Fruit fly (Drosophila melanogaster): ENCODE measurements around the gene CG34316.

Gene CG34316

DNA sequence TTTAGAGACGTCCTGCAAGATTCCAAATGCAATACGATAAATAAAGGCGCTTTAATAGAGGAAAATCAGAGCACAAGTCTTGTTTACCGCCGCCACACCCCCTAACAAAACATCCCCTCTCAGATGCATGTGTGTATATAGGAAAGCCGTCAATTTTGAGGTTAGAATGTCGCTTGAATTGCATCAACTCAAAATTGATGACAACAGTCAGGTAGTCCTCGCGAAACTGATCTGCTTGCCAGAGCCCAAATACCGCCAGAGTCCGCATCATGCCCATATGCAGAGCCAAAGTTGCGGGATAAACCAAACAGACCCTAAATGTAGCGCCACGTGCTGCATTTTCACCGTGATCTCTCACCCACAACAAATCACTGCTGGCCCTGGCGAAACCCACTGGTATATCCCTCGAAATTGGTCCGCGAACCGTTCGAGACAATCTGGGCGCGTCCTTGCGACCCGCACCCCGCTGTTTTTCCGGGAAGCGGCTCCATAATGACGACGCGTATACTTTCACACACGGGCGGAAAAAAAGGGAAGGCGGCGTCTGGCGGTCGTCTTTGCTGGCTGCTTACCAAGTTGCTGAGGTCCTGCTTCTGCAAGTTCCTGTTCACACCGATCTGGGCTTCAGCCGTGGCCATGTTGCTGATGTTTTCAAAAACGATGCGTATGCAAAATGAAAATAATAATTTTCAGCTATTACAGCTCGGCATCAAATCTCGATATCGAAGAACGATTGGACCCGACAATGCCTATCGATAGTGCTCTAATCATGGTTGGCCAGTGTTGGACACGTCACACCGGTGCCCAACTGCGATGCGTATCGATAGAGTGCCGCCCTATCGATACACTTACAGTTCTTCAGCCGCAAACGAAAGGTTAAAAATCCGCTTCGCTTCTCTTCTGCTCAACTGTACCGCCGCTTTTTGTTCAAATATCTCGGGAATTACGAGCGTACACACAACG lies 32.6 kb downstream of the CG34316 start, which contains the start of the genes eIF2gamma and Set (continued):
- TF ChIP-seq CG16863 (GFP tag; optimal IDR thresholded peaks at IDR 0.05) (no peak), CG15011 (GFP tag; optimal IDR thresholded peaks at IDR 0.05) (no peak), MTF-1 (GFP tag; optimal IDR thresholded peaks at IDR 0.05; ENCODE audit: borderline replicate concordance) (no peak), TFAM (GFP tag; optimal IDR thresholded peaks at IDR 0.05) (no peak), E2f1 (GFP tag; IDR thresholded peaks at IDR 0.05) (no peak), Hsf (GFP tag; optimal IDR thresholded peaks at IDR 0.05) (peak; percentile 19), sima (GFP tag; optimal IDR thresholded peaks at IDR 0.05) (no peak), CG12299 (tag; optimal IDR thresholded peaks at IDR 0.05) (no peak), Dref (GFP tag; IDR thresholded peaks at IDR 0.05) (peak; percentile 100), D19A (tag; optimal IDR thresholded peaks at IDR 0.05) (no peak), MBD-R2 (GFP tag; IDR thresholded peaks at IDR 0.05) (peak; percentile 88), pfk (GFP tag; optimal IDR thresholded peaks at IDR 0.05) (no peak), Xbp1 (GFP tag; optimal IDR thresholded peaks at IDR 0.05) (peak; percentile 49), sna (GFP tag; IDR thresholded peaks at IDR 0.05; ENCODE audit: partially characterized antibody) (peak; percentile 88), yki (optimal IDR thresholded peaks at IDR 0.05) (no peak), Meics (GFP tag; optimal IDR thresholded peaks at IDR 0.05) (no peak), CG42726 (GFP tag; IDR thresholded peaks at IDR 0.05; ENCODE audit: partially characterized antibody) (peak; percentile 98), CG30403 (GFP tag; optimal IDR thresholded peaks at IDR 0.05) (peak; percentile 22), ewg (GFP tag; optimal IDR thresholded peaks at IDR 0.05) (no peak), Mad (GFP tag; optimal IDR thresholded peaks at IDR 0.05) (no peak), esg (GFP tag; conservative IDR thresholded peaks at IDR 0.05) (no peak), CG17802 (tag; optimal IDR thresholded peaks at IDR 0.05) (peak; percentile 24), Xrp1 (GFP tag; IDR thresholded peaks at IDR 0.05) (no peak), psq (GFP tag; optimal IDR thresholded peaks at IDR 0.05) (no peak), otp (GFP tag; IDR thresholded peaks at IDR 0.05) (0 out of 3 replicates have a peak, but pooled peaks have one; percentile 26), CG17359 (tag; optimal IDR thresholded peaks at IDR 0.05) (no peak), CG32772 (GFP tag; IDR thresholded peaks at IDR 0.05) (no peak), CG10274 (GFP tag; optimal IDR thresholded peaks at IDR 0.05) (no peak), Hr51 (GFP tag; optimal IDR thresholded peaks at IDR 0.05) (peak in 1 of 2 experiments; percentile 14), da (GFP tag; optimal IDR thresholded peaks at IDR 0.05) (no peak), CG9609 (GFP tag; optimal IDR thresholded peaks at IDR 0.05) (peak; percentile 51), peb (GFP tag; IDR thresholded peaks at IDR 0.05) (no peak), ttk (GFP tag; IDR thresholded peaks at IDR 0.05) (no peak; the same call in 1 of the 2 replicates), Elba2 (GFP tag; optimal IDR thresholded peaks at IDR 0.05) (no peak), CG30020 (tag; optimal IDR thresholded peaks at IDR 0.05) (no peak), HmgD (GFP tag; optimal IDR thresholded peaks at IDR 0.05) (peak; percentile 79), Sox100B (GFP tag; optimal IDR thresholded peaks at IDR 0.05) (no peak), corto (GFP tag; optimal IDR thresholded peaks at IDR 0.05) (no peak), CG6175 (GFP tag; IDR thresholded peaks at IDR 0.05) (no peak), crp (GFP tag; optimal IDR thresholded peaks at IDR 0.05) (peak in 1 of 2 experiments; percentile 35), CG12391 (tag; optimal IDR thresholded peaks at IDR 0.05) (peak; percentile 22), CoRest (tag; optimal IDR thresholded peaks at IDR 0.05) (no peak), CG14860 (GFP tag; IDR thresholded peaks at IDR 0.05; ENCODE audit: partially characterized antibody) (peak; percentile 96), pan (optimal IDR thresholded peaks at IDR 0.05) (no peak), pan (GFP tag; optimal IDR thresholded peaks at IDR 0.05 in 1 of 2, IDR thresholded peaks at IDR 0.05 in 1 of 2) (peak in 1 of 2 experiments; percentile 20), CG12071 (GFP tag; optimal IDR thresholded peaks at IDR 0.05) (no peak), CG6272 (GFP tag; IDR thresholded peaks at IDR 0.05) (no peak), CG11695 (GFP tag; IDR thresholded peaks at IDR 0.05) (no peak), CG10209 (GFP tag; optimal IDR thresholded peaks at IDR 0.05) (no peak)

All from whole organism, embryonic.